Worm (Caenorhabditis elegans) whole organism, young adult: ENCODE results near the gene D1046.16.

Source experiments
- B0336.3 ChIP-seq: fragments of 200-800 bp; sonication (Bioruptor generic); IDR thresholded peaks from 2 replicates; pipeline ENCODE4 v1.3.6; 2022; ENCODE audit warnings: missing genetic modification characterization, missing compliant biosample characterization
- F23B12.7 ChIP-seq: sonication (generic microtip); optimal IDR thresholded peaks from 2 replicates; lab custom pipeline; 2017; ENCODE audit warnings: missing genetic modification characterization, mild to moderate bottlenecking, missing compliant biosample characterization, antibody characterized with exemption, moderate library complexity; ENCODE audit not compliant: insufficient read depth
- F33H1.4 ChIP-seq: fragments of 200-800 bp; sonication (Bioruptor generic); IDR thresholded peaks from 2 replicates; pipeline ENCODE4 v1.3.6; 2022; ENCODE audit warnings: missing genetic modification reagents, missing genetic modification characterization, missing compliant biosample characterization
- F49E8.2 ChIP-seq: sonication (generic microtip); optimal IDR thresholded peaks from 3 replicates; lab custom pipeline; 2017; ENCODE audit warnings: missing genetic modification characterization, mild to moderate bottlenecking, missing compliant biosample characterization, antibody characterized with exemption, moderate library complexity; ENCODE audit not compliant: insufficient read depth
- F57A8.1 ChIP-seq: fragments of 200-800 bp; sonication (Bioruptor generic); optimal IDR thresholded peaks from 2 replicates; lab custom pipeline; 2018; ENCODE audit warnings: mild to moderate bottlenecking, missing genetic modification characterization, moderate library complexity, missing compliant biosample characterization
- Y56A3A.18 ChIP-seq: fragments of 200-800 bp; sonication (Bioruptor generic); IDR thresholded peaks from 2 replicates; pipeline ENCODE4 v1.3.6; 2022; ENCODE audit warnings: missing genetic modification reagents, missing genetic modification characterization, missing compliant biosample characterization
- Y67H2A.10 ChIP-seq: fragments of 200-800 bp; sonication (Bioruptor generic); conservative IDR thresholded peaks from 2 replicates; pipeline ENCODE4 v1.3.6; 2022; ENCODE audit warnings: missing genetic modification reagents, missing genetic modification characterization, missing compliant biosample characterization
- Y95B8A.8 ChIP-seq: fragments of 200-800 bp; sonication (Bioruptor generic); IDR thresholded peaks from 2 replicates; pipeline ENCODE4 v1.3.6; 2022; ENCODE audit warnings: missing genetic modification reagents, missing genetic modification characterization, missing compliant biosample characterization
- aptf-2 ChIP-seq: fragments of 200-800 bp; sonication (Bioruptor generic); conservative IDR thresholded peaks from 2 replicates; pipeline ENCODE4 v1.3.6; 2022; ENCODE audit warnings: missing genetic modification reagents, missing genetic modification characterization, missing compliant biosample characterization
- atf-7 ChIP-seq: sonication (generic microtip); optimal IDR thresholded peaks from 2 replicates; lab custom pipeline; 2017; ENCODE audit warnings: mild to moderate bottlenecking, missing genetic modification characterization, missing compliant biosample characterization
- athp-1 ChIP-seq: sonication (generic microtip); optimal IDR thresholded peaks from 2 replicates; lab custom pipeline; 2017; ENCODE audit warnings: mild to moderate bottlenecking, missing genetic modification characterization, missing compliant biosample characterization
- bed-1 ChIP-seq: fragments of 200-800 bp; sonication (Bioruptor generic); IDR thresholded peaks from 2 replicates; pipeline ENCODE4 v1.3.6; 2022; ENCODE audit warnings: missing genetic modification reagents, missing genetic modification characterization, missing compliant biosample characterization
- ccch-3 ChIP-seq: fragments of 200-800 bp; sonication (Bioruptor generic); optimal IDR thresholded peaks from 2 replicates; lab custom pipeline; 2018; ENCODE audit warnings: mild to moderate bottlenecking, missing genetic modification characterization, missing compliant biosample characterization
- cebp-1 ChIP-seq, 2 experiments: fragments of 200-800 bp in 1 of 2; sonication (Bioruptor generic) in 1 of 2; sonication (generic microtip) in 1 of 2; IDR thresholded peaks in 1 of 2; optimal IDR thresholded peaks in 1 of 2; 2 replicates each; pipeline versions ENCODE4 v1.3.6 to Lab custom; 2017 to 2022; ENCODE audit warnings: missing compliant biosample characterization in 2 of 2, missing genetic modification characterization in 2 of 2, mild to moderate bottlenecking in 1 of 2, missing genetic modification reagents in 1 of 2, moderate library complexity in 1 of 2
- cebp-2 ChIP-seq: fragments of 200-800 bp; sonication (Bioruptor generic); IDR thresholded peaks from 2 replicates; pipeline ENCODE4 v1.3.6; 2022; ENCODE audit warnings: missing genetic modification characterization, missing compliant biosample characterization
- dox-1 ChIP-seq: fragments of 200-800 bp; sonication (Bioruptor generic); IDR thresholded peaks from 2 replicates; pipeline ENCODE4 v1.3.6; 2022; ENCODE audit warnings: missing genetic modification reagents, missing genetic modification characterization, missing compliant biosample characterization
- dpl-1 ChIP-seq: fragments of 150-350 bp; optimal IDR thresholded peaks from 2 replicates; lab custom pipeline; 2014; ENCODE audit warnings: missing biosample characterization, missing genetic modification reagents, missing genetic modification characterization
- egl-44 ChIP-seq: fragments of 200-800 bp; sonication (Bioruptor generic); IDR thresholded peaks from 2 replicates; pipeline ENCODE4 v1.3.6; 2022; ENCODE audit warnings: missing genetic modification reagents, missing genetic modification characterization, missing compliant biosample characterization
- ekl-4 ChIP-seq: fragments of 200-800 bp; sonication (Bioruptor generic); IDR thresholded peaks from 2 replicates; pipeline ENCODE4 v1.3.6; 2022; ENCODE audit warnings: missing genetic modification reagents, missing genetic modification characterization, missing compliant biosample characterization
- hlh-12 ChIP-seq: sonication (generic microtip); optimal IDR thresholded peaks from 2 replicates; lab custom pipeline; 2016; ENCODE audit warnings: missing genetic modification characterization, missing compliant biosample characterization
- hsf-1 ChIP-seq: fragments of 200-800 bp; sonication (Bioruptor generic); IDR thresholded peaks from 2 replicates; pipeline ENCODE4 v1.3.6; 2022; ENCODE audit warnings: missing genetic modification reagents, missing genetic modification characterization, missing compliant biosample characterization
- lin-26 ChIP-seq: fragments of 200-800 bp; sonication (Bioruptor generic); IDR thresholded peaks from 2 replicates; pipeline ENCODE4 v1.3.6; 2022; ENCODE audit warnings: missing genetic modification reagents, missing genetic modification characterization, missing compliant biosample characterization
- lin-35 ChIP-seq, 3 experiments: fragments of 150-350 bp in 2 of 3; sonication (generic microtip) in 1 of 3; optimal IDR thresholded peaks; 2 replicates each; lab custom pipeline; 2014 to 2018; ENCODE audit warnings: missing biosample characterization in 3 of 3, missing genetic modification characterization in 3 of 3, missing genetic modification reagents in 3 of 3
- lin-40 ChIP-seq: sonication (generic microtip); optimal IDR thresholded peaks from 2 replicates; lab custom pipeline; 2016; ENCODE audit warnings: missing genetic modification characterization, mild to moderate bottlenecking, missing compliant biosample characterization, missing genotype, missing genetic modification reagents
- lsl-1 ChIP-seq: fragments of 200-800 bp; sonication (Bioruptor generic); optimal IDR thresholded peaks from 2 replicates; lab custom pipeline; 2018; ENCODE audit warnings: mild to moderate bottlenecking, missing genetic modification characterization, moderate library complexity, missing compliant biosample characterization
- lsy-27 ChIP-seq: sonication (generic microtip); optimal IDR thresholded peaks from 2 replicates; lab custom pipeline; 2017; ENCODE audit warnings: missing genetic modification characterization, mild to moderate bottlenecking, missing compliant biosample characterization, antibody characterized with exemption, missing genotype, borderline replicate concordance; ENCODE audit not compliant: insufficient read depth
- madf-3 ChIP-seq: fragments of 200-800 bp; sonication (Bioruptor generic); IDR thresholded peaks from 2 replicates; pipeline ENCODE4 v1.3.6; 2022; ENCODE audit warnings: missing genetic modification reagents, missing genetic modification characterization, missing compliant biosample characterization
- madf-6 ChIP-seq: fragments of 200-800 bp; sonication (Bioruptor generic); IDR thresholded peaks from 2 replicates; pipeline ENCODE4 v1.3.6; 2022; ENCODE audit warnings: missing genetic modification reagents, missing genetic modification characterization, missing compliant biosample characterization
- nhr-179 ChIP-seq: sonication (generic microtip); optimal IDR thresholded peaks from 2 replicates; lab custom pipeline; 2016; ENCODE audit warnings: mild to moderate bottlenecking, missing genetic modification characterization, missing compliant biosample characterization
- nhr-27 ChIP-seq: fragments of 200-800 bp; sonication (Bioruptor generic); optimal IDR thresholded peaks from 2 replicates; lab custom pipeline; 2018; ENCODE audit warnings: mild to moderate bottlenecking, missing genetic modification characterization, moderate library complexity, missing compliant biosample characterization
- nhr-80 ChIP-seq: sonication (generic microtip); optimal IDR thresholded peaks from 2 replicates; lab custom pipeline; 2016; ENCODE audit warnings: missing genetic modification characterization, missing compliant biosample characterization
- nhr-90 ChIP-seq: sonication (generic microtip); optimal IDR thresholded peaks from 2 replicates; lab custom pipeline; 2016; ENCODE audit warnings: missing genotype, mild to moderate bottlenecking, missing genetic modification characterization, missing compliant biosample characterization
- pha-4 ChIP-seq: fragments of 150-350 bp; sonication (generic microtip); optimal IDR thresholded peaks from 2 replicates; lab custom pipeline; 2014; ENCODE audit warnings: missing biosample characterization, missing genetic modification reagents, missing genetic modification characterization
- rcor-1 ChIP-seq: fragments of 200-800 bp; sonication (Bioruptor generic); IDR thresholded peaks from 2 replicates; pipeline ENCODE4 v1.3.6; 2022; ENCODE audit warnings: missing genetic modification reagents, missing genetic modification characterization, missing compliant biosample characterization
- rec-8 ChIP-seq, 2 experiments: sonication (generic microtip); optimal IDR thresholded peaks; 2 replicates each; lab custom pipeline; 2016; ENCODE audit warnings: mild to moderate bottlenecking in 2 of 2, missing genetic modification characterization in 2 of 2, missing genetic modification reagents in 2 of 2, missing genotype in 2 of 2, missing biosample characterization in 1 of 2, missing compliant biosample characterization in 1 of 2, moderate library complexity in 1 of 2
- rpc-1 ChIP-seq, 2 experiments: fragments of 150-350 bp in 1 of 2; sonication (generic microtip) in 1 of 2; optimal IDR thresholded peaks; 2 replicates each; lab custom pipeline; 2014 to 2018; ENCODE audit warnings: missing biosample characterization in 1 of 2, missing genetic modification characterization in 1 of 2, missing genetic modification reagents in 1 of 2, missing genotype in 1 of 2
- snpc-3.4 ChIP-seq: sonication (generic microtip); optimal IDR thresholded peaks from 2 replicates; lab custom pipeline; 2017; ENCODE audit warnings: missing genetic modification characterization, mild to moderate bottlenecking, missing compliant biosample characterization, antibody characterized with exemption, moderate library complexity, missing genotype, missing genetic modification reagents
- snpc-4 ChIP-seq, 5 experiments: fragments of 150-350 bp in 1 of 5; sonication (generic microtip) in 4 of 5; optimal IDR thresholded peaks; 2 replicates each; lab custom pipeline; 2014 to 2018; ENCODE audit warnings: missing genetic modification characterization in 5 of 5, missing biosample characterization in 3 of 5, antibody characterized with exemption in 2 of 5, mild to moderate bottlenecking in 2 of 5, missing compliant biosample characterization in 2 of 5, missing genotype in 2 of 5, moderate library complexity in 2 of 5, missing genetic modification reagents in 1 of 5
- sptf-2 ChIP-seq: fragments of 200-800 bp; sonication (Bioruptor generic); optimal IDR thresholded peaks from 2 replicates; lab custom pipeline; 2018; ENCODE audit warnings: mild to moderate bottlenecking, missing genetic modification characterization, missing compliant biosample characterization
- tbp1 ChIP-seq: fragments of 200-800 bp; sonication (Bioruptor generic); optimal IDR thresholded peaks from 2 replicates; lab custom pipeline; 2018; ENCODE audit warnings: mild to moderate bottlenecking, missing genetic modification characterization, missing compliant biosample characterization
- unc-62 ChIP-seq: fragments of 150-350 bp; optimal IDR thresholded peaks from 2 replicates; lab custom pipeline; 2014; ENCODE audit warnings: missing biosample characterization, missing genetic modification reagents, missing genetic modification characterization
- zim-3 ChIP-seq: sonication (generic microtip); optimal IDR thresholded peaks from 2 replicates; lab custom pipeline; 2017; ENCODE audit warnings: mild to moderate bottlenecking, missing genetic modification characterization, moderate library complexity, missing compliant biosample characterization
- ztf-18 ChIP-seq: sonication (generic microtip); optimal IDR thresholded peaks from 2 replicates; lab custom pipeline; 2016; ENCODE audit warnings: missing genotype, mild to moderate bottlenecking, missing genetic modification characterization, missing compliant biosample characterization
- ztf-3 ChIP-seq: fragments of 200-800 bp; sonication (Bioruptor generic); optimal IDR thresholded peaks from 2 replicates; lab custom pipeline; 2018; ENCODE audit warnings: mild to moderate bottlenecking, missing genetic modification characterization, missing compliant biosample characterization
- ztf-6 ChIP-seq: fragments of 200-800 bp; sonication (Bioruptor generic); IDR thresholded peaks from 2 replicates; pipeline ENCODE4 v1.3.6; 2022; ENCODE audit warnings: missing genetic modification reagents, missing genetic modification characterization, missing compliant biosample characterization

The D1046.16 gene

ce11 chrIV:8892558-8892957 lies 29.4 kb upstream of the D1046.16 start, which contains the start of gene C27B7.2:
TSS of gene C27B7.2 (plus strand) at chrIV:8892858.
- no peak for TF ChIP-seq lsy-27 (tag; lab: Kevin White, UChicago)
- no peak for TF ChIP-seq zim-3 (tag; lab: Kevin White, UChicago)
- TF ChIP-seq ccch-3 (GFP tag; lab: Kevin White, UChicago) = no peak
- no peak for TF ChIP-seq F57A8.1
- no peak for TF ChIP-seq lsl-1
- TF ChIP-seq cebp-2 (GFP tag; lab: Robert Waterston, UW) = no peak
- no peak for TF ChIP-seq ztf-3 (GFP tag; lab: Kevin White, UChicago)
- peak; percentile 29; the same call in 1 of the 2 replicates for TF ChIP-seq madf-6
- TF ChIP-seq F23B12.7 (tag; lab: Kevin White, UChicago) = no peak
- no peak for TF ChIP-seq sptf-2 (GFP tag; lab: Kevin White, UChicago)
- TF ChIP-seq atf-7 (tag; lab: Kevin White, UChicago) = no peak
- TF ChIP-seq egl-44 = no peak
- TF ChIP-seq nhr-90 (tag; lab: Kevin White, UChicago) = no peak
- TF ChIP-seq B0336.3 = no peak
- TF ChIP-seq Y95B8A.8 (GFP tag; lab: Robert Waterston, UW) = 0 out of 2 replicates have a peak, but pooled peaks have one; percentile 21
- no peak for TF ChIP-seq Y56A3A.18 (GFP tag; lab: Robert Waterston, UW)
- TF ChIP-seq hsf-1 = no peak
- 0 out of 2 replicates have a peak, but pooled peaks have one; percentile 9 for TF ChIP-seq lin-26 (GFP tag; lab: Robert Waterston, UW)
- TF ChIP-seq tbp1 = no peak
- TF ChIP-seq hlh-12 = no peak
- no peak for TF ChIP-seq Y67H2A.10 (GFP tag; lab: Robert Waterston, UW)
- TF ChIP-seq lin-40 (tag; lab: Kevin White, UChicago) = no peak
- no peak for TF ChIP-seq nhr-27 (tag; lab: Kevin White, UChicago)
- TF ChIP-seq ekl-4 (GFP tag; lab: Robert Waterston, UW) = no peak

ce11 chrIV:8893746-8894145 lies 28.2 kb upstream of the D1046.16 start, which contains the start of gene rad-54.L2:
TSS of gene rad-54.L2 (plus strand) at chrIV:8894077.
- no peak for TF ChIP-seq ccch-3 (GFP tag; lab: Kevin White, UChicago)
- TF ChIP-seq nhr-80 = peak; percentile 56
- TF ChIP-seq F33H1.4 (GFP tag; lab: Robert Waterston, UW) = peak; percentile 33; the same call in 1 of the 2 replicates
- TF ChIP-seq aptf-2 (GFP tag; lab: Robert Waterston, UW) = no peak
- TF ChIP-seq athp-1 = peak; percentile 12
- no peak for TF ChIP-seq atf-7 (tag; lab: Kevin White, UChicago)
- TF ChIP-seq lin-35 (GFP tag; optimal IDR thresholded peaks at IDR 0.05; lab: Kevin White, UChicago) = peak in 1 of 3 experiments; percentile 34
- TF ChIP-seq hsf-1 = peak; percentile 84
- no peak for TF ChIP-seq ztf-6 (GFP tag; lab: Robert Waterston, UW)
- TF ChIP-seq rcor-1 (GFP tag; lab: Robert Waterston, UW) = no peak
- TF ChIP-seq dpl-1 (GFP tag; lab: Kevin White, UChicago) = no peak
- TF ChIP-seq rec-8 (tag; optimal IDR thresholded peaks at IDR 0.05; lab: Kevin White, UChicago) = no peak
- TF ChIP-seq snpc-4 (GFP tag; optimal IDR thresholded peaks at IDR 0.05; lab: Kevin White, UChicago) = no peak
- peak in 2 of 4 experiments; percentile 14 to 35 for TF ChIP-seq snpc-4 (tag; optimal IDR thresholded peaks at IDR 0.05; lab: Kevin White, UChicago)
- TF ChIP-seq ztf-3 (GFP tag; lab: Kevin White, UChicago) = no peak
- TF ChIP-seq unc-62 (GFP tag; lab: Kevin White, UChicago) = no peak
- TF ChIP-seq rpc-1 (optimal IDR thresholded peaks at IDR 0.05; lab: Kevin White, UChicago) = peak; percentile 15
- TF ChIP-seq rpc-1 (tag; optimal IDR thresholded peaks at IDR 0.05; lab: Kevin White, UChicago) = no peak
- peak; percentile 48 for TF ChIP-seq lin-40 (tag; lab: Kevin White, UChicago)
- TF ChIP-seq bed-1 (GFP tag; lab: Robert Waterston, UW) = no peak
- TF ChIP-seq snpc-3.4 = peak; percentile 36
- TF ChIP-seq madf-3 (GFP tag; lab: Robert Waterston, UW) = no peak
- peak; percentile 91 for TF ChIP-seq pha-4 (tag; lab: Kevin White, UChicago)
- peak; percentile 65 for TF ChIP-seq ztf-18 (tag; lab: Kevin White, UChicago)
- TF ChIP-seq F49E8.2 (tag; lab: Kevin White, UChicago) = peak; percentile 40
- TF ChIP-seq cebp-1 (GFP tag; IDR thresholded peaks at IDR 0.05; lab: Robert Waterston, UW) = peak; percentile 94
- TF ChIP-seq cebp-1 (tag; optimal IDR thresholded peaks at IDR 0.05; lab: Kevin White, UChicago) = peak; percentile 97
- 0 out of 2 replicates have a peak, but pooled peaks have one; percentile 14 for TF ChIP-seq dox-1 (GFP tag; lab: Robert Waterston, UW)
- no peak for TF ChIP-seq nhr-179 (tag; lab: Kevin White, UChicago)
